Worm (Caenorhabditis elegans) whole organism, L2 larva: ENCODE results near the gene C13B4.1.

Experiments
- blmp-1 ChIP-seq: sonication (generic microtip); optimal IDR thresholded peaks from 2 replicates; lab custom pipeline; 2017; ENCODE audit warnings: missing genetic modification characterization, mild to moderate bottlenecking, missing compliant biosample characterization, antibody characterized with exemption, moderate library complexity; ENCODE audit not compliant: insufficient read depth
- elt-1 ChIP-seq: fragments of 150-350 bp; optimal IDR thresholded peaks from 2 replicates; lab custom pipeline; 2014; ENCODE audit warnings: missing biosample characterization, missing genetic modification characterization
- lin-39 ChIP-seq: fragments of 150-350 bp; optimal IDR thresholded peaks from 2 replicates; lab custom pipeline; 2014; ENCODE audit warnings: missing biosample characterization, missing genetic modification reagents, missing genetic modification characterization
- lsy-2 ChIP-seq, 2 experiments: fragments of 150-350 bp in 1 of 2; sonication (generic microtip) in 1 of 2; optimal IDR thresholded peaks; 2 replicates each; lab custom pipeline; 2014 to 2017; ENCODE audit warnings: missing biosample characterization in 2 of 2, missing genetic modification characterization in 2 of 2
- mdl-1 ChIP-seq, 2 experiments: fragments of 150-350 bp in 1 of 2; sonication (generic microtip) in 1 of 2; optimal IDR thresholded peaks; 2 replicates each; lab custom pipeline; 2017; ENCODE audit warnings: missing biosample characterization in 2 of 2, missing genetic modification characterization in 2 of 2
- nhr-12 ChIP-seq: fragments of 150-350 bp; optimal IDR thresholded peaks from 2 replicates; lab custom pipeline; 2014; ENCODE audit warnings: missing biosample characterization, missing genetic modification characterization
- nhr-21 ChIP-seq: fragments of 150-350 bp; optimal IDR thresholded peaks from 2 replicates; lab custom pipeline; 2014; ENCODE audit warnings: missing biosample characterization, missing genetic modification characterization
- nhr-237 ChIP-seq: fragments of 150-350 bp; optimal IDR thresholded peaks from 2 replicates; lab custom pipeline; 2014; ENCODE audit warnings: missing biosample characterization, missing genetic modification characterization
- nhr-6 ChIP-seq: fragments of 150-350 bp; optimal IDR thresholded peaks from 2 replicates; lab custom pipeline; 2014; ENCODE audit warnings: missing biosample characterization, missing genetic modification characterization
- nhr-77 ChIP-seq: fragments of 150-350 bp; optimal IDR thresholded peaks from 2 replicates; lab custom pipeline; 2014; ENCODE audit warnings: missing biosample characterization, missing genetic modification characterization
- unc-55 ChIP-seq: fragments of 150-350 bp; sonication (generic microtip); optimal IDR thresholded peaks from 3 replicates; lab custom pipeline; 2014; ENCODE audit warnings: missing biosample characterization, missing genetic modification reagents, missing genetic modification characterization
- ztf-11 ChIP-seq: sonication (generic microtip); optimal IDR thresholded peaks from 2 replicates; lab custom pipeline; 2017; ENCODE audit warnings: missing biosample characterization, missing genetic modification characterization

ce11 chrII:14433712-14434352 lies 45.6 kb downstream of the C13B4.1 start:
- TF ChIP-seq nhr-21 (tag; lab: Kevin White, UChicago) (no peak), nhr-12 (no peak), unc-55 (GFP tag; lab: Kevin White, UChicago) (no peak), nhr-6 (tag; lab: Kevin White, UChicago) (no peak), ztf-11 (no peak), nhr-77 (tag; lab: Kevin White, UChicago) (no peak), blmp-1 (no peak), mdl-1 (tag; optimal IDR thresholded peaks at IDR 0.05; lab: Kevin White, UChicago) (no peak), lsy-2 (tag; optimal IDR thresholded peaks at IDR 0.05; lab: Kevin White, UChicago) (no peak), nhr-237 (tag; lab: Kevin White, UChicago) (no peak), elt-1 (tag; lab: Kevin White, UChicago) (no peak), lin-39 (tag; lab: Kevin White, UChicago) (no peak)
